Worm (Caenorhabditis elegans): Measurements from ENCODE around the gene F58F12.2.

The F58F12.2 gene

DNA sequence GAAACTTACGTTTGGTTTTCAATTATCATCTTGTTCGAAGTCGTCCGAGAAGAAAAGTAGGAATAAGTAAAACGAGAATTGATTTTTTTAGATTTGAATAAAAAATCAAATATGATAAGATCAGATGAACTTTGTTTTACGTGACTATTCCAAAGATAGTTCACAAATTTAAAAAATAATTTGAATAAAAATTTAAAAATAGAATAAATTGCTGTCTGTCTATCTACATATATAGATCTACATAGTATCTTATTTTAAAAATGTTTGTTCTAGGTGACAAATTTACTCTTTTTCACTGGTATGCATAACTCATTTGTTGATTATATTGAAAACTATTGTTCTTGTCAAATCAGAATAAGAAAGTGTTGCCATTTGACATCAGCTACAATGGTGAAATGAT is at the start of gene F58F12.2:
Gene F58F12.2, minus strand, starts transcription at position 101 of the 400 bp plus-strand sequence.
- TF ChIP-seq pes-1 (GFP tag; IDR thresholded peaks at IDR 0.05): no peak
- no peak for TF ChIP-seq tra-4 (tag; optimal IDR thresholded peaks at IDR 0.05)
- no peak for TF ChIP-seq B0310.2 (tag; optimal IDR thresholded peaks at IDR 0.05)
- no peak for TF ChIP-seq hnd-1 (tag; optimal IDR thresholded peaks at IDR 0.05)
- no peak for TF ChIP-seq ama-1 (optimal IDR thresholded peaks at IDR 0.05)
- no peak for TF ChIP-seq tbx-37 (GFP tag; conservative IDR thresholded peaks at IDR 0.05)
- TF ChIP-seq tbx-11 (GFP tag; IDR thresholded peaks at IDR 0.05): no peak
- no peak for TF ChIP-seq scrt-1 (GFP tag; IDR thresholded peaks at IDR 0.05)
- no peak for TF ChIP-seq ceh-13 (GFP tag; optimal IDR thresholded peaks at IDR 0.05)
- no peak for TF ChIP-seq hmbx-1 (tag; optimal IDR thresholded peaks at IDR 0.05)
- TF ChIP-seq hmg-4 (GFP tag; optimal IDR thresholded peaks at IDR 0.05): no peak
- no peak for TF ChIP-seq sea-1 (GFP tag; conservative IDR thresholded peaks at IDR 0.05)
- no peak for TF ChIP-seq ceh-36 (tag; optimal IDR thresholded peaks at IDR 0.05)
- no peak for TF ChIP-seq aly-1 (tag; optimal IDR thresholded peaks at IDR 0.05)
- TF ChIP-seq flt-1 (GFP tag; IDR thresholded peaks at IDR 0.05): no peak

DNA sequence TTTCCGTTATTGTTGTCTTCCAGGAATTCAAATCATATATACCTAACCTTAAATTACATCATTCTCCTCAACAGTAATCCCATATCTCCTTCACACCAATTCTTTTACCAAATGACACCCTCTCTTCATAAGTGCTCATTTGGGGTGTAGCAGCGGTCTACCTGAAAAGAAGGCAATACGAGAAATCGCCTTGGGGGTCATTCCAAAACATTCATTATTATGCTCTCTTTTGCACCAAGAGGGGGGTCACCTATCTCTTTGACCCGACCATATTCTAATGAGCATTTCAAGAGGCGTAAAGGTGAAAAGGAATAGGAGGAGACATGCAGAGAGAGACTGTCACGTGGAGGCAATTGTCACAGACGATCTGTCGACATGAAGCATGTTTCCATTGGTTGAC is 49.0 kb upstream of the F58F12.2 start:
- TF ChIP-seq hmg-4 (GFP tag; optimal IDR thresholded peaks at IDR 0.05) (no peak), F13C5.2 (tag; optimal IDR thresholded peaks at IDR 0.05) (no peak), tbx-11 (GFP tag; IDR thresholded peaks at IDR 0.05) (no peak), ceh-36 (tag; optimal IDR thresholded peaks at IDR 0.05) (no peak), pes-1 (GFP tag; IDR thresholded peaks at IDR 0.05) (no peak), ama-1 (optimal IDR thresholded peaks at IDR 0.05) (no peak), hnd-1 (tag; optimal IDR thresholded peaks at IDR 0.05) (no peak), ets-7 (tag; optimal IDR thresholded peaks at IDR 0.05) (no peak), ceh-13 (GFP tag; optimal IDR thresholded peaks at IDR 0.05) (no peak), sea-1 (GFP tag; conservative IDR thresholded peaks at IDR 0.05) (no peak), hmbx-1 (tag; optimal IDR thresholded peaks at IDR 0.05) (no peak), aly-1 (tag; optimal IDR thresholded peaks at IDR 0.05) (no peak), tra-4 (tag; optimal IDR thresholded peaks at IDR 0.05) (no peak), scrt-1 (GFP tag; IDR thresholded peaks at IDR 0.05) (no peak)

DNA sequence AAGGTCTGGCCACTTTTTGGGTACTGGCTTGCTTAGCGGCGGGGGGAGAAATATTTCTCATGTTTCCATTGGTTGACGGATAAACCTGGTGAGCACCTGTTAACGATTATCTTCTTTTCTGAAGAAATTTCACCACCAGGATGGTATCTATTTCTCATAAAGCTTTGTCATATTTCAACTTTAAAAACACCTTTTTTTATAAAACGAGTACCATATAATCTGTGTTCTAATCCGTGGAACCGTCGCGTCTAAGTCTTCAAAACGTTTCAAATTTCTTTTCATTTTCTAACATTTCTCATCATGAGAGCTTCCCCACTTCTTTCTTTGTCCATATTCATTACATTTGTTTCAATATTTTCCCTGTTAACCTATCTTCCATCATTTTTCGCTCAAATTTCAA is 38.2 kb upstream of the F58F12.2 start, which contains the start of gene col-75:
Gene col-75, plus strand, starts transcription at position 301 of the 400 bp plus-strand sequence.
- TF ChIP-seq ceh-36 (tag; optimal IDR thresholded peaks at IDR 0.05) (no peak), ceh-13 (GFP tag; optimal IDR thresholded peaks at IDR 0.05) (no peak), hmbx-1 (tag; optimal IDR thresholded peaks at IDR 0.05) (no peak), ama-1 (optimal IDR thresholded peaks at IDR 0.05) (no peak), tbx-37 (GFP tag; conservative IDR thresholded peaks at IDR 0.05) (no peak), aly-1 (tag; optimal IDR thresholded peaks at IDR 0.05) (no peak), scrt-1 (GFP tag; IDR thresholded peaks at IDR 0.05) (no peak), hmg-4 (GFP tag; optimal IDR thresholded peaks at IDR 0.05) (no peak), B0310.2 (tag; optimal IDR thresholded peaks at IDR 0.05) (no peak), tra-4 (tag; optimal IDR thresholded peaks at IDR 0.05) (no peak)

DNA sequence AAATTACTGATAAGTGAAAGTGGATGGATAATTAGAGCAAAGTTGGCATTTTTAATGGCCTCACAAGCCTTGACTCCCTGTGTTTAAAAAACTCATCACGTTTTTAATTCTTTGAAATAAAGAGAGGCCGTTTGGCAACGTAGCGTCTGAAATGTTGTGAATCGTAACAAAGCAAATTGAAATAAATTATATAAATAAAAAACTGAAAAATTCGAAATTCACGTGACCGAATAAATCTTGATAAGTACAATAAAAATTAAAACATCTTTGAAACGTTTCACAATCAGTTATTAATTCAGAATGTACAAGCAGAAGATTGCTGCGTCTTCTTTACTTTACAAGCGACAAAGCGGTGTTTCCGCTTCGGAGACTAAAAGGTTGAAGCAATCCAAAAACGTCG is 35.0 kb upstream of the F58F12.2 start, which contains the start of gene K03H9.3:
Gene K03H9.3, plus strand, starts transcription at position 301 of the 400 bp plus-strand sequence.
- TF ChIP-seq ama-1 (optimal IDR thresholded peaks at IDR 0.05) (no peak), scrt-1 (GFP tag; IDR thresholded peaks at IDR 0.05) (no peak), ets-7 (tag; optimal IDR thresholded peaks at IDR 0.05) (no peak), hmbx-1 (tag; optimal IDR thresholded peaks at IDR 0.05) (no peak), ceh-36 (tag; optimal IDR thresholded peaks at IDR 0.05) (no peak), ceh-13 (GFP tag; optimal IDR thresholded peaks at IDR 0.05) (no peak), hnd-1 (tag; optimal IDR thresholded peaks at IDR 0.05) (no peak), hmg-4 (GFP tag; optimal IDR thresholded peaks at IDR 0.05) (no peak), B0310.2 (tag; optimal IDR thresholded peaks at IDR 0.05) (no peak)

DNA sequence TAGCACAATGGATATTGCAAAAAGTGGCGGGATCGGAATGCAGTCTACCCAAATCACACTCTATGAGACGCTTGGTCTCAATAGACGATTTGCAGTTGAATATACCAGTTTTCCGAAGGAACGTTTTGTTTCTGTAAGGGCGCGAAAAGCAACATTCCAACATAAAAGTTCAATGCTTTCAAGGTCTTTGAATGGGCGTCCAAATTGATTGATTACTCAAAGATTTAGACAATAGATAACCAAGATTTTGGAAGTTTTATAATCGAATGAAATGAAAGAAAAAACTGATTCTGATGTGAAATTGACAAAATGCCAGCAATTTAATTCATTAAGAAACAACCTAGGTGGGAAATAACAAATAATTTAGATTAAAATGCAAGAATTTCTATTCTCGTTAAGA is 31.3 kb upstream of the F58F12.2 start:
- TF ChIP-seq ceh-13 (GFP tag; optimal IDR thresholded peaks at IDR 0.05) (no peak), hmbx-1 (tag; optimal IDR thresholded peaks at IDR 0.05) (no peak), F13C5.2 (tag; optimal IDR thresholded peaks at IDR 0.05) (no peak), hnd-1 (tag; optimal IDR thresholded peaks at IDR 0.05) (no peak), hmg-4 (GFP tag; optimal IDR thresholded peaks at IDR 0.05) (no peak), ets-7 (tag; optimal IDR thresholded peaks at IDR 0.05) (no peak), tbx-11 (GFP tag; IDR thresholded peaks at IDR 0.05) (no peak), aly-1 (tag; optimal IDR thresholded peaks at IDR 0.05) (no peak), flt-1 (GFP tag; IDR thresholded peaks at IDR 0.05) (no peak), scrt-1 (GFP tag; IDR thresholded peaks at IDR 0.05) (no peak), pes-1 (GFP tag; IDR thresholded peaks at IDR 0.05) (no peak), B0310.2 (tag; optimal IDR thresholded peaks at IDR 0.05) (no peak), ceh-36 (tag; optimal IDR thresholded peaks at IDR 0.05) (no peak), ama-1 (optimal IDR thresholded peaks at IDR 0.05) (no peak), tbx-37 (GFP tag; conservative IDR thresholded peaks at IDR 0.05) (no peak)

DNA sequence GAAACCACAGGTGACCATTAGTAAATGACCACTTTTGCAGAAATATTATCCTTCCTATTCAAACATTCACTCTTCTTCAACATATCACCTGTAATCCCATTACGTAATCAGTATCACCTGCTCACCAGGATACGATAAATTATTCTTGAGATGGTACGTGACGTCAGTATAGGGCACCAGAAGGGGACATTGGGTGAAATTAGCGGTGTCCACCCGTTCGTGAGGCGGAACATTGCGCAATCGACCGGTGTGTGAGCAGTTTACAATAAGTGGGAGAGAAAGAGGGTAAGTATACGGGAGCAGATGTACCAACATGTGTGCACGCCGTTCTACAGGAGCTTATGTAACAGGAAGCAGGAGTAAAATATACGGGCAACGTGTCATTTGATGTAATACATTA is 30.2 kb upstream of the F58F12.2 start:
- no peak for TF ChIP-seq aly-1 (tag; optimal IDR thresholded peaks at IDR 0.05)
- TF ChIP-seq ama-1 (optimal IDR thresholded peaks at IDR 0.05): no peak
- TF ChIP-seq tbx-11 (GFP tag; IDR thresholded peaks at IDR 0.05): no peak
- TF ChIP-seq pes-1 (GFP tag; IDR thresholded peaks at IDR 0.05): no peak
- TF ChIP-seq hnd-1 (tag; optimal IDR thresholded peaks at IDR 0.05): no peak
- no peak for TF ChIP-seq F13C5.2 (tag; optimal IDR thresholded peaks at IDR 0.05)
- TF ChIP-seq ets-7 (tag; optimal IDR thresholded peaks at IDR 0.05): no peak
- no peak for TF ChIP-seq hmg-4 (GFP tag; optimal IDR thresholded peaks at IDR 0.05)
- TF ChIP-seq tra-4 (tag; optimal IDR thresholded peaks at IDR 0.05): no peak
- no peak for TF ChIP-seq hmbx-1 (tag; optimal IDR thresholded peaks at IDR 0.05)
- TF ChIP-seq tbx-37 (GFP tag; conservative IDR thresholded peaks at IDR 0.05): no peak
- TF ChIP-seq flt-1 (GFP tag; IDR thresholded peaks at IDR 0.05): no peak
- TF ChIP-seq ceh-13 (GFP tag; optimal IDR thresholded peaks at IDR 0.05): no peak
- TF ChIP-seq B0310.2 (tag; optimal IDR thresholded peaks at IDR 0.05): no peak
- TF ChIP-seq sea-1 (GFP tag; conservative IDR thresholded peaks at IDR 0.05): no peak
- no peak for TF ChIP-seq ceh-36 (tag; optimal IDR thresholded peaks at IDR 0.05)
- TF ChIP-seq scrt-1 (GFP tag; IDR thresholded peaks at IDR 0.05): no peak

DNA sequence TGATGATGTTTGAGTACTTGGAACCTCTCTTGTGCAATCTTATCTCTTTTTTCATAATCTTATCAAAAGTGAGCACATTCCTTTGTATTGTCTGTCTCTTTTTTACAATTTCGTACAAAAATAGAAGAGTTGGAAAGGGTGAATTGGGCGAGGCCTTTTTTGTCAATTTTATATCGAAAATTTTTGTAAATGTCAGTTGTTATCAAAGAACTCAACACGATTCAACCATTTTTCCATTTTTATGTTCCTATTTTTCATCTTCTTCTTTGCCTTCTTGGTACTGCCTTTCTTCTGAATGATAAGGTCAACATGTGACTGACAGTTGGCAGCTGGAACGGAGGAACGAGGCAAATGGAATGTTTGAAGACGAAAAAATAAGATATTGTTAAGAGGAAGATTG is 26.0 kb upstream of the F58F12.2 start:
- TF ChIP-seq tra-4 (tag; optimal IDR thresholded peaks at IDR 0.05) (no peak), tbx-11 (GFP tag; IDR thresholded peaks at IDR 0.05) (no peak), sea-1 (GFP tag; conservative IDR thresholded peaks at IDR 0.05) (no peak), F13C5.2 (tag; optimal IDR thresholded peaks at IDR 0.05) (no peak), ets-7 (tag; optimal IDR thresholded peaks at IDR 0.05) (no peak), hmbx-1 (tag; optimal IDR thresholded peaks at IDR 0.05) (no peak), pes-1 (GFP tag; IDR thresholded peaks at IDR 0.05) (no peak), flt-1 (GFP tag; IDR thresholded peaks at IDR 0.05) (no peak), tbx-37 (GFP tag; conservative IDR thresholded peaks at IDR 0.05) (no peak), scrt-1 (GFP tag; IDR thresholded peaks at IDR 0.05) (no peak), hmg-4 (GFP tag; optimal IDR thresholded peaks at IDR 0.05) (no peak), ceh-36 (tag; optimal IDR thresholded peaks at IDR 0.05) (no peak), hnd-1 (tag; optimal IDR thresholded peaks at IDR 0.05) (no peak), ama-1 (optimal IDR thresholded peaks at IDR 0.05) (no peak), ceh-13 (GFP tag; optimal IDR thresholded peaks at IDR 0.05) (no peak), aly-1 (tag; optimal IDR thresholded peaks at IDR 0.05) (no peak), B0310.2 (tag; optimal IDR thresholded peaks at IDR 0.05) (no peak)

Data from whole organism, early embryonic.